Fruit fly (Drosophila melanogaster): ENCODE data around the gene Lgr4.

Lgr4 gene

DNA sequence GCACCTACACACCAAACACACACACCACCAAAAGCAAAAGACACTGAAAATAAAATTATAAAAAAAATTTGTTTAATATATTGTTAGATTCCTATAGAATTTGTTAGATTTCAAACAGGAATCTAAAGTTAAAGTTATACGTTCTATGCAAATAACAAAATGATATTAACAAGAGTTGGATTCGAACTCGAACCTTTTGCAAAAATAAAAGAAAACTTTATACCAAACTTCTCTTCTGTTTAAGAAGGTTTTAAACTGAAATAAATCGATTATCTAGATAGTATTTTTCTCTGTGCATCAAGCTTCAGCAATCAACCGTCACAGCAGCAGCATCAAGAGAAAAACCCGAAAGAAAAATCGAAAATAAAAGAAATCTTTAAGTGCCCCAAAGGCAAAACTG lies 37.5 kb upstream of the Lgr4 start:
- TF ChIP-seq gl (tag; optimal IDR thresholded peaks at IDR 0.05) (no peak), CG8159 (tag; optimal IDR thresholded peaks at IDR 0.05) (peak; percentile 73), CG4496 (GFP tag; IDR thresholded peaks at IDR 0.05) (no peak), CG14655 (GFP tag; optimal IDR thresholded peaks at IDR 0.05) (peak; percentile 72), CG32121 (GFP tag; IDR thresholded peaks at IDR 0.05) (no peak), CG34367 (tag; optimal IDR thresholded peaks at IDR 0.05) (peak; percentile 41), CG9948 (tag; optimal IDR thresholded peaks at IDR 0.05) (peak; percentile 59), Pif1A (GFP tag; optimal IDR thresholded peaks at IDR 0.05) (peak; percentile 44), CG8301 (tag; optimal IDR thresholded peaks at IDR 0.05) (peak; percentile 58), Ets98B (GFP tag; IDR thresholded peaks at IDR 0.05) (no peak), fd96Ca (GFP tag; IDR thresholded peaks at IDR 0.05) (no peak), Snoo (tag; optimal IDR thresholded peaks at IDR 0.05) (peak; percentile 11), Pif1B (GFP tag; optimal IDR thresholded peaks at IDR 0.05) (peak; percentile 12), CG17806 (tag; optimal IDR thresholded peaks at IDR 0.05) (peak; percentile 62), CG12605 (GFP tag; IDR thresholded peaks at IDR 0.05) (no peak), CG15710 (tag; optimal IDR thresholded peaks at IDR 0.05) (peak; percentile 64), D1 (tag; optimal IDR thresholded peaks at IDR 0.05) (peak; percentile 5)

DNA sequence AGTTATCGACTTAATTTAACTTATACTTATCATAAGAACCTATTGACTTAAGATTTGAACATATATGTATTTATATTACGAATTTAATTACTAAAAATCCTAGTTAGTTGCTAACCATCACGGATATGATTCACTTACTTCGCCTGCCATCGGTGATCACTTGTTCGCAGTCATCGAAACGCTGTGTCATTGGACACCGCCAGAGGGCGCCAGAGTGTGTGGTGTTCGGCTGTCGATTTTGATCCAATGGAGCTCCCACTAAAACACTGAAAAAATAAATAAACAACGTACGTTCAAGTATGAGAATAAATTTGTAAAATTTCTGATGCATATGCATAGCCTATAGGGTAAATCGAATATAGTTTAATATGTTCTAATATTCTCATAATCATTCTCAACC lies 35.9 kb upstream of the Lgr4 start:
- TF ChIP-seq CG8159 (tag; optimal IDR thresholded peaks at IDR 0.05) = no peak
- TF ChIP-seq CG17806 (tag; optimal IDR thresholded peaks at IDR 0.05) = no peak
- no peak for TF ChIP-seq Ets98B (GFP tag; IDR thresholded peaks at IDR 0.05)
- no peak for TF ChIP-seq gl (tag; optimal IDR thresholded peaks at IDR 0.05)
- no peak for TF ChIP-seq CG4496 (GFP tag; IDR thresholded peaks at IDR 0.05)
- no peak for TF ChIP-seq rn (GFP tag; IDR thresholded peaks at IDR 0.05)
- no peak for TF ChIP-seq CG13204 (GFP tag; optimal IDR thresholded peaks at IDR 0.05)
- TF ChIP-seq Pif1A (GFP tag; optimal IDR thresholded peaks at IDR 0.05) = no peak
- TF ChIP-seq CG34367 (tag; optimal IDR thresholded peaks at IDR 0.05) = no peak
- TF ChIP-seq CG32121 (GFP tag; IDR thresholded peaks at IDR 0.05) = no peak
- TF ChIP-seq CG12605 (GFP tag; IDR thresholded peaks at IDR 0.05) = no peak
- no peak for TF ChIP-seq D1 (tag; optimal IDR thresholded peaks at IDR 0.05)
- TF ChIP-seq Snoo (tag; optimal IDR thresholded peaks at IDR 0.05) = no peak
- TF ChIP-seq CG8301 (tag; optimal IDR thresholded peaks at IDR 0.05) = no peak
- TF ChIP-seq CG15710 (tag; optimal IDR thresholded peaks at IDR 0.05) = no peak
- no peak for TF ChIP-seq fd96Ca (GFP tag; IDR thresholded peaks at IDR 0.05)

DNA sequence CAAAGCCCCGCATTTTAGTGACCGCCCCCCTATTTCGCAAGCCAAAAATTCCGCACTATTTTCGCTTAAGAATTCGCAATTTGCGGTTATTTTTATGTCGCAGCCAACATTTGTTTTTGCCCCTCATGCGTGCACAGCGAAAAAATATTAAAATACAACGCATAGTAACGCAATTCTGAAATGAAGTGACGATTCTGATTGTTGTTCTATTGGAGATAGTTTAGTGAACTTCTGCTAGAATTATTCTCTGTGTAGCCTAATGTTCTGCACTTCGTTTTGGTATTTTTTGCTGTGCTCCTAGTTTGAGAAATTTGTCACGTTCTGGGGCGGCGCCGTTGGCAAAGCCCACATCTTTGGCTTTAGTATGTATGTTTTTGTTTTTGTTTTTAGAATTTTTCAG lies 32.9 kb upstream of the Lgr4 start:
- TF ChIP-seq CG8301 (tag; optimal IDR thresholded peaks at IDR 0.05) = peak; percentile 28
- no peak for TF ChIP-seq CG17806 (tag; optimal IDR thresholded peaks at IDR 0.05)
- TF ChIP-seq CG32121 (GFP tag; IDR thresholded peaks at IDR 0.05) = peak; percentile 56; the same call in 1 of the 2 replicates
- no peak for TF ChIP-seq CG34367 (tag; optimal IDR thresholded peaks at IDR 0.05)
- TF ChIP-seq Pif1A (GFP tag; optimal IDR thresholded peaks at IDR 0.05) = no peak
- no peak for TF ChIP-seq EcR (GFP tag; optimal IDR thresholded peaks at IDR 0.05)
- TF ChIP-seq Ets98B (GFP tag; IDR thresholded peaks at IDR 0.05) = peak; percentile 64
- TF ChIP-seq Snoo (tag; optimal IDR thresholded peaks at IDR 0.05) = no peak
- no peak for TF ChIP-seq D1 (tag; optimal IDR thresholded peaks at IDR 0.05)
- no peak for TF ChIP-seq CG8159 (tag; optimal IDR thresholded peaks at IDR 0.05)
- TF ChIP-seq CG14655 (GFP tag; optimal IDR thresholded peaks at IDR 0.05) = peak; percentile 19
- TF ChIP-seq CG10348 (GFP tag; IDR thresholded peaks at IDR 0.05) = no peak
- TF ChIP-seq gl (tag; optimal IDR thresholded peaks at IDR 0.05) = no peak
- no peak for TF ChIP-seq CG9948 (tag; optimal IDR thresholded peaks at IDR 0.05)
- peak; percentile 36; the same call in 1 of the 3 replicates for TF ChIP-seq CG4496 (GFP tag; IDR thresholded peaks at IDR 0.05)
- no peak for TF ChIP-seq Pif1B (GFP tag; optimal IDR thresholded peaks at IDR 0.05)
- TF ChIP-seq CG13204 (GFP tag; optimal IDR thresholded peaks at IDR 0.05) = no peak
- no peak for TF ChIP-seq CG15710 (tag; optimal IDR thresholded peaks at IDR 0.05)
- TF ChIP-seq CG12605 (GFP tag; IDR thresholded peaks at IDR 0.05) = no peak
- 0 out of 3 replicates have a peak, but pooled peaks have one; percentile 27 for TF ChIP-seq fd96Ca (GFP tag; IDR thresholded peaks at IDR 0.05)
- no peak for TF ChIP-seq rn (GFP tag; IDR thresholded peaks at IDR 0.05)

DNA sequence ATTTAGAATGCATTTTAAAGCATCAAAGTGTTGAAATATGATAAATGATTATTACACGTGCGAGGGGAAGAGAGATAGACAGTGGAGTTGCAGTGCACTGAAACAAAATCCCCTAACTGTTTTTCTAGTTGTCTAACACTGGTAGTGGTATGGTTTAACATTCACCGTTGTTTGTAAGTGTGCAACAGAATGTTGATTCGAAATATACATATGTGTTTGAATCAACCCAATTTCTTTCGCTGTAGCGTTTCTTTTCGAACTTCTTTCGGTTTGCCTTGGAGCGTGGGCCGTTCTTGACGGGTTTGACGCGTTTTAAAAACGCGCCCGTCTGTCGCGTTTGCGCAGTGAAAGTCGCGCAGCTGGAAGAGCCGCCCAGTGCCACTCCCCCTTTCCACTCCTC lies 32.3 kb upstream of the Lgr4 start:
- TF ChIP-seq CG17806 (tag; optimal IDR thresholded peaks at IDR 0.05) (no peak), CG32121 (GFP tag; IDR thresholded peaks at IDR 0.05) (peak; percentile 19; the same call in 1 of the 2 replicates), D1 (tag; optimal IDR thresholded peaks at IDR 0.05) (no peak), CG14655 (GFP tag; optimal IDR thresholded peaks at IDR 0.05) (peak; percentile 11), CG9948 (tag; optimal IDR thresholded peaks at IDR 0.05) (no peak), CG12605 (GFP tag; IDR thresholded peaks at IDR 0.05) (no peak), fd96Ca (GFP tag; IDR thresholded peaks at IDR 0.05) (0 out of 3 replicates have a peak, but pooled peaks have one; percentile 15), Pif1B (GFP tag; optimal IDR thresholded peaks at IDR 0.05) (peak; percentile 19), CG15710 (tag; optimal IDR thresholded peaks at IDR 0.05) (no peak), Snoo (tag; optimal IDR thresholded peaks at IDR 0.05) (peak; percentile 38), CG13204 (GFP tag; optimal IDR thresholded peaks at IDR 0.05) (no peak), CG8301 (tag; optimal IDR thresholded peaks at IDR 0.05) (peak; percentile 33), CG8159 (tag; optimal IDR thresholded peaks at IDR 0.05) (no peak), Ets98B (GFP tag; IDR thresholded peaks at IDR 0.05) (no peak), CG10348 (GFP tag; IDR thresholded peaks at IDR 0.05) (no peak), CG4496 (GFP tag; IDR thresholded peaks at IDR 0.05) (peak; percentile 56; the same call in 1 of the 3 replicates), rn (GFP tag; IDR thresholded peaks at IDR 0.05) (no peak), EcR (GFP tag; optimal IDR thresholded peaks at IDR 0.05) (no peak), gl (tag; optimal IDR thresholded peaks at IDR 0.05) (no peak), Pif1A (GFP tag; optimal IDR thresholded peaks at IDR 0.05) (peak; percentile 35), CG34367 (tag; optimal IDR thresholded peaks at IDR 0.05) (no peak)

DNA sequence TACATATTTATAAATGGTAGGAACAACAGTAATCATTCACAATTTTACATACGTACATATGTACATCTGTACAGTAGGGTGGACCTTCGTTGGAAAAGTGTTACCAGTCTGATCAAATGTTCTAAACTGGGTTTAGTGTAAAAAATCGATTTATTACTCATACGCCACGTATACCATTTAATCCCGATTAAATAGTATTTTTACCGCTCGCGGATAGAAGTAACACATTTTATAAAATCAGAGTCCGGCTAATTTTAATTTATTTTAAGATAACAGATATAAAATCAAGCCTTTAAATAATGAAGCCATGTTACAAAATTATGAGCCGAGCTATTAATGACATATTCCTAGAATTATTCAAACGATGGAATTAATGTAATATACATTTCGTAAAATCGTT lies 31.5 kb upstream of the Lgr4 start:
- TF ChIP-seq CG10348 (GFP tag; IDR thresholded peaks at IDR 0.05) (no peak), Ets98B (GFP tag; IDR thresholded peaks at IDR 0.05) (no peak), CG8159 (tag; optimal IDR thresholded peaks at IDR 0.05) (peak; percentile 54), gl (tag; optimal IDR thresholded peaks at IDR 0.05) (no peak), fd96Ca (GFP tag; IDR thresholded peaks at IDR 0.05) (no peak), CG12605 (GFP tag; IDR thresholded peaks at IDR 0.05) (no peak), CG34367 (tag; optimal IDR thresholded peaks at IDR 0.05) (no peak)
